Fruit fly (Drosophila melanogaster) S2 (cell line): ENCODE measurements around the gene CG2652.

Experiments
- CG8478 ChIP-seq: fragments of >200 bp; optimal IDR thresholded peaks from 2 replicates; lab custom pipeline; 2018
- CTCF ChIP-seq, 2 experiments: fragments of >200 bp; optimal IDR thresholded peaks; 2 replicates each; lab custom pipeline; 2018

DNA sequence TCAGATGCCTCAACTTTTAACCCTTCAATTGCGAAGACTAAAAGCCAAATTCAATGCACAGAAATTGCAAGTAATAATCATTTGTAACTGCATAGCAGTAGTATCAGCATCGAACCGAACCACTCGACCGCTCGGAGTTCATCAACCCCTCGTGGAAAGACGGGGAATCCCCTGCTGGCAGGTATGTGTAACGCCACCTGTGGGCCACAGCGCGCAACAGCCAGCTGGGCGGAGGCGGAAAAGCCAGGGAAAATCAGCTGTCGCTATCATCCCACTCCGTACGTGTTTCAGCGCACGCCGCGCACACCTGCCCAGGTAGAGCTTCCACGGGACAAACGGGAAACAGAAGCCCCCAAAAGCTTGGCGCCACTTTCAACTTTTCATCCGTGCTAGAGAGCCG, 1.7 kb upstream of the CG2652 start:
- TF ChIP-seq CG8478 (lab: Kevin White, UChicago) (no peak), CTCF (optimal IDR thresholded peaks at IDR 0.05; lab: Kevin White, UChicago) (peak; percentile 78 to 86)
